Worm (Caenorhabditis elegans): ENCODE measurements around the gene F25E5.2.

The F25E5.2 gene

ce11 chrV:7446965-7447364, 8.1 kb upstream of the F25E5.2 start, which contains the start of gene F25E5.5:
F25E5.5 (plus strand) TSS chrV:7447265.
- no peak for TF ChIP-seq elt-2 (tag; optimal IDR thresholded peaks at IDR 0.05)
- TF ChIP-seq pqm-1 (tag; optimal IDR thresholded peaks at IDR 0.05), result no peak
- no peak for TF ChIP-seq zag-1 (tag; optimal IDR thresholded peaks at IDR 0.05)
- TF ChIP-seq nhr-237 (tag; optimal IDR thresholded peaks at IDR 0.05), result no peak
- no peak for TF ChIP-seq nhr-77 (tag; optimal IDR thresholded peaks at IDR 0.05)
- TF ChIP-seq elt-1 (tag; optimal IDR thresholded peaks at IDR 0.05), result no peak
- no peak for TF ChIP-seq nhr-43 (tag; optimal IDR thresholded peaks at IDR 0.05; ENCODE audit: poor library complexity, severe bottlenecking)
- TF ChIP-seq lin-15B (tag; optimal IDR thresholded peaks at IDR 0.05), result no peak
- no peak for TF ChIP-seq unc-62 (GFP tag; optimal IDR thresholded peaks at IDR 0.05)
- TF ChIP-seq nhr-67 (tag; optimal IDR thresholded peaks at IDR 0.05), result no peak
- no peak for TF ChIP-seq ztf-4 (tag; optimal IDR thresholded peaks at IDR 0.05)
- TF ChIP-seq daf-12 (tag; optimal IDR thresholded peaks at IDR 0.05), result no peak

ce11 chrV:7449303-7449827, 5.7 kb upstream of the F25E5.2 start, which contains the start of gene try-12:
try-12 (plus strand) TSS chrV:7449353.
- TF ChIP-seq ceh-9 (tag; optimal IDR thresholded peaks at IDR 0.05) (no peak), elt-1 (tag; optimal IDR thresholded peaks at IDR 0.05) (no peak), skn-1 (tag; optimal IDR thresholded peaks at IDR 0.05) (no peak), ama-1 (optimal IDR thresholded peaks at IDR 0.05) (no peak), nhr-43 (tag; optimal IDR thresholded peaks at IDR 0.05; ENCODE audit: poor library complexity, severe bottlenecking) (no peak), pha-4 (tag; optimal IDR thresholded peaks at IDR 0.05) (no peak)

- TF ChIP-seq nhr-43 (tag; optimal IDR thresholded peaks at IDR 0.05; ENCODE audit: poor library complexity, severe bottlenecking) (no peak), pha-4 (tag; optimal IDR thresholded peaks at IDR 0.05) (no peak), fos-1 (tag; optimal IDR thresholded peaks at IDR 0.05) (no peak), hmg-11 (tag; optimal IDR thresholded peaks at IDR 0.05) (no peak), ceh-16 (tag; optimal IDR thresholded peaks at IDR 0.05) (no peak), nhr-76 (tag; optimal IDR thresholded peaks at IDR 0.05) (no peak), fkh-10 (GFP tag; optimal IDR thresholded peaks at IDR 0.05) (no peak), ztf-11 (tag; optimal IDR thresholded peaks at IDR 0.05) (no peak), R02D3.7 (tag; optimal IDR thresholded peaks at IDR 0.05) (no peak), ztf-4 (tag; optimal IDR thresholded peaks at IDR 0.05) (no peak), nhr-28 (tag; optimal IDR thresholded peaks at IDR 0.05) (no peak), aly-2 (tag; optimal IDR thresholded peaks at IDR 0.05) (no peak), jun-1 (tag; optimal IDR thresholded peaks at IDR 0.05) (no peak), nhr-11 (tag; optimal IDR thresholded peaks at IDR 0.05) (no peak), skn-1 (tag; optimal IDR thresholded peaks at IDR 0.05) (no peak), nhr-12 (tag; optimal IDR thresholded peaks at IDR 0.05) (no peak), elt-3 (tag; optimal IDR thresholded peaks at IDR 0.05) (no peak)
Measured at ce11 chrV:7451421-7451820, 3.7 kb upstream of the F25E5.2 start, which contains the start of gene try-11. try-11 (plus strand) TSS chrV:7451721.

ce11 chrV:7454236-7454635, 872 bp upstream of the F25E5.2 start, which contains the start of gene try-8:
try-8 (minus strand) TSS chrV:7454336.
- no peak for TF ChIP-seq mml-1 (tag; optimal IDR thresholded peaks at IDR 0.05)
- no peak for TF ChIP-seq nhr-237 (tag; optimal IDR thresholded peaks at IDR 0.05)
- TF ChIP-seq nhr-43 (tag; optimal IDR thresholded peaks at IDR 0.05; ENCODE audit: poor library complexity, severe bottlenecking), result no peak
- TF ChIP-seq tbx-2 (tag; optimal IDR thresholded peaks at IDR 0.05), result no peak
- TF ChIP-seq fkh-2 (tag; optimal IDR thresholded peaks at IDR 0.05), result no peak
- TF ChIP-seq ZK546.5 (tag; optimal IDR thresholded peaks at IDR 0.05), result no peak
- TF ChIP-seq elt-2 (tag; optimal IDR thresholded peaks at IDR 0.05), result no peak
- no peak for TF ChIP-seq ceh-82 (tag; optimal IDR thresholded peaks at IDR 0.05)
- no peak for TF ChIP-seq fos-1 (tag; optimal IDR thresholded peaks at IDR 0.05)
- no peak for TF ChIP-seq lin-15B (tag; optimal IDR thresholded peaks at IDR 0.05)
- TF ChIP-seq nhr-12 (tag; optimal IDR thresholded peaks at IDR 0.05), result no peak

- TF ChIP-seq fkh-2 (tag; optimal IDR thresholded peaks at IDR 0.05) (no peak), nhr-11 (tag; optimal IDR thresholded peaks at IDR 0.05) (no peak), fkh-10 (GFP tag; optimal IDR thresholded peaks at IDR 0.05) (no peak), jun-1 (tag; optimal IDR thresholded peaks at IDR 0.05) (no peak), mdl-1 (tag; optimal IDR thresholded peaks at IDR 0.05) (no peak), ceh-16 (tag; optimal IDR thresholded peaks at IDR 0.05) (no peak), mml-1 (tag; optimal IDR thresholded peaks at IDR 0.05) (no peak), pqm-1 (tag; optimal IDR thresholded peaks at IDR 0.05) (no peak), ZK546.5 (tag; optimal IDR thresholded peaks at IDR 0.05) (no peak), skn-1 (tag; optimal IDR thresholded peaks at IDR 0.05) (no peak), egl-27 (tag; optimal IDR thresholded peaks at IDR 0.05) (no peak), nhr-25 (tag; optimal IDR thresholded peaks at IDR 0.05) (no peak), ztf-4 (tag; optimal IDR thresholded peaks at IDR 0.05) (no peak), ceh-9 (tag; optimal IDR thresholded peaks at IDR 0.05) (no peak)
Measured at ce11 chrV:7460898-7461297, 5.8 kb downstream of the F25E5.2 start, which contains the start of gene srh-92. srh-92 (minus strand) TSS chrV:7460998.

Measured in whole organism, L3 larva.